Worm (Caenorhabditis elegans) whole organism, L2 larva: ENCODE results near the gene R01E6.2.

Source experiments
- C34F6.9 ChIP-seq: fragments of 150-350 bp; optimal IDR thresholded peaks from 2 replicates; lab custom pipeline; 2014; ENCODE audit warnings: missing biosample characterization, missing genetic modification characterization
- F13H6.1 ChIP-seq: sonication (generic microtip); optimal IDR thresholded peaks from 2 replicates; lab custom pipeline; 2016; ENCODE audit warnings: missing genetic modification characterization, missing compliant biosample characterization
- Y55F3AM.14 ChIP-seq: fragments of 200-800 bp; sonication (Bioruptor generic); optimal IDR thresholded peaks from 2 replicates; lab custom pipeline; 2018; ENCODE audit warnings: mild to moderate bottlenecking, missing genetic modification characterization, missing compliant biosample characterization
- aly-2 ChIP-seq: fragments of 150-350 bp; optimal IDR thresholded peaks from 2 replicates; lab custom pipeline; 2014; ENCODE audit warnings: missing biosample characterization, missing genetic modification characterization
- ama-1 ChIP-seq: fragments of 150-350 bp; optimal IDR thresholded peaks from 2 replicates; lab custom pipeline; 2018; ENCODE audit warnings: inconsistent platforms
- blmp-1 ChIP-seq: sonication (generic microtip); optimal IDR thresholded peaks from 2 replicates; lab custom pipeline; 2017; ENCODE audit warnings: missing genetic modification characterization, mild to moderate bottlenecking, missing compliant biosample characterization, antibody characterized with exemption, moderate library complexity; ENCODE audit not compliant: insufficient read depth
- ceh-16 ChIP-seq: fragments of 150-350 bp; optimal IDR thresholded peaks from 2 replicates; lab custom pipeline; 2014; ENCODE audit warnings: missing biosample characterization, missing genetic modification characterization
- crh-2 ChIP-seq: sonication (generic microtip); optimal IDR thresholded peaks from 2 replicates; lab custom pipeline; 2017; ENCODE audit warnings: missing biosample characterization, missing genetic modification characterization
- elt-1 ChIP-seq: fragments of 150-350 bp; optimal IDR thresholded peaks from 2 replicates; lab custom pipeline; 2014; ENCODE audit warnings: missing biosample characterization, missing genetic modification characterization
- fos-1 ChIP-seq: fragments of 150-350 bp; optimal IDR thresholded peaks from 2 replicates; lab custom pipeline; 2014; ENCODE audit warnings: missing biosample characterization, missing genetic modification characterization
- gmeb-1 ChIP-seq: fragments of 150-350 bp; optimal IDR thresholded peaks from 2 replicates; lab custom pipeline; 2014; ENCODE audit warnings: missing biosample characterization, missing genetic modification characterization
- lin-13 ChIP-seq: fragments of 150-350 bp; optimal IDR thresholded peaks from 2 replicates; lab custom pipeline; 2014; ENCODE audit warnings: missing biosample characterization, missing genetic modification reagents, missing genetic modification characterization
- lsy-2 ChIP-seq, 2 experiments: fragments of 150-350 bp in 1 of 2; sonication (generic microtip) in 1 of 2; optimal IDR thresholded peaks; 2 replicates each; lab custom pipeline; 2014 to 2017; ENCODE audit warnings: missing biosample characterization in 2 of 2, missing genetic modification characterization in 2 of 2
- mab-5 ChIP-seq: fragments of 150-350 bp; optimal IDR thresholded peaks from 2 replicates; lab custom pipeline; 2014; ENCODE audit warnings: missing biosample characterization, missing genetic modification characterization
- mbf-1 ChIP-seq: sonication (generic microtip); optimal IDR thresholded peaks from 2 replicates; lab custom pipeline; 2017; ENCODE audit warnings: missing biosample characterization, missing genetic modification characterization
- mdl-1 ChIP-seq, 2 experiments: fragments of 150-350 bp in 1 of 2; sonication (generic microtip) in 1 of 2; optimal IDR thresholded peaks; 2 replicates each; lab custom pipeline; 2017; ENCODE audit warnings: missing biosample characterization in 2 of 2, missing genetic modification characterization in 2 of 2
- nhr-129 ChIP-seq: fragments of 150-350 bp; optimal IDR thresholded peaks from 2 replicates; lab custom pipeline; 2014; ENCODE audit warnings: missing biosample characterization, missing genetic modification characterization
- nhr-21 ChIP-seq: fragments of 150-350 bp; optimal IDR thresholded peaks from 2 replicates; lab custom pipeline; 2014; ENCODE audit warnings: missing biosample characterization, missing genetic modification characterization
- nhr-23 ChIP-seq: fragments of 150-350 bp; optimal IDR thresholded peaks from 2 replicates; lab custom pipeline; 2014; ENCODE audit warnings: missing biosample characterization, missing genetic modification reagents, missing genetic modification characterization
- nhr-237 ChIP-seq: fragments of 150-350 bp; optimal IDR thresholded peaks from 2 replicates; lab custom pipeline; 2014; ENCODE audit warnings: missing biosample characterization, missing genetic modification characterization
- nhr-25 ChIP-seq: fragments of 150-350 bp; sonication (generic microtip); optimal IDR thresholded peaks from 3 replicates; lab custom pipeline; 2014; ENCODE audit warnings: missing biosample characterization, missing genetic modification characterization
- nhr-6 ChIP-seq: fragments of 150-350 bp; optimal IDR thresholded peaks from 2 replicates; lab custom pipeline; 2014; ENCODE audit warnings: missing biosample characterization, missing genetic modification characterization
- nhr-77 ChIP-seq: fragments of 150-350 bp; optimal IDR thresholded peaks from 2 replicates; lab custom pipeline; 2014; ENCODE audit warnings: missing biosample characterization, missing genetic modification characterization
- peb-1 ChIP-seq: fragments of 150-350 bp; optimal IDR thresholded peaks from 2 replicates; lab custom pipeline; 2014; ENCODE audit warnings: missing biosample characterization, missing genetic modification characterization
- skn-1 ChIP-seq: sonication (generic microtip); optimal IDR thresholded peaks from 2 replicates; lab custom pipeline; 2017; ENCODE audit warnings: missing biosample characterization, missing genetic modification characterization
- sma-3 ChIP-seq: sonication (generic microtip); optimal IDR thresholded peaks from 2 replicates; lab custom pipeline; 2016; ENCODE audit warnings: missing genetic modification reagents, missing genetic modification characterization, missing compliant biosample characterization
- sma-9 ChIP-seq, 2 experiments: fragments of 150-350 bp in 1 of 2; sonication (generic microtip) in 1 of 2; optimal IDR thresholded peaks; 2 replicates each; lab custom pipeline; 2014 to 2016; ENCODE audit warnings: missing genetic modification characterization in 2 of 2, mild to moderate bottlenecking in 1 of 2, missing biosample characterization in 1 of 2, missing compliant biosample characterization in 1 of 2, missing genetic modification reagents in 1 of 2, moderate library complexity in 1 of 2
- snpc-4 ChIP-seq: fragments of 150-350 bp; optimal IDR thresholded peaks from 2 replicates; lab custom pipeline; 2014; ENCODE audit warnings: missing biosample characterization, missing genetic modification characterization
- unc-39 ChIP-seq: fragments of 150-350 bp; optimal IDR thresholded peaks from 2 replicates; lab custom pipeline; 2014; ENCODE audit warnings: missing biosample characterization, missing genetic modification characterization
- unc-55 ChIP-seq: fragments of 150-350 bp; sonication (generic microtip); optimal IDR thresholded peaks from 3 replicates; lab custom pipeline; 2014; ENCODE audit warnings: missing biosample characterization, missing genetic modification reagents, missing genetic modification characterization
- unc-62 ChIP-seq: fragments of 150-350 bp; optimal IDR thresholded peaks from 2 replicates; lab custom pipeline; 2014; ENCODE audit warnings: missing biosample characterization, missing genetic modification reagents, missing genetic modification characterization
- ztf-1 ChIP-seq: fragments of 200-800 bp; sonication (Bioruptor generic); conservative IDR thresholded peaks from 2 replicates; pipeline ENCODE4 v1.3.6; 2022; ENCODE audit warnings: missing genetic modification characterization, missing compliant biosample characterization
- ztf-4 ChIP-seq: fragments of 150-350 bp; optimal IDR thresholded peaks from 2 replicates; lab custom pipeline; 2014; ENCODE audit warnings: missing biosample characterization, missing genetic modification characterization

Gene R01E6.2

DNA sequence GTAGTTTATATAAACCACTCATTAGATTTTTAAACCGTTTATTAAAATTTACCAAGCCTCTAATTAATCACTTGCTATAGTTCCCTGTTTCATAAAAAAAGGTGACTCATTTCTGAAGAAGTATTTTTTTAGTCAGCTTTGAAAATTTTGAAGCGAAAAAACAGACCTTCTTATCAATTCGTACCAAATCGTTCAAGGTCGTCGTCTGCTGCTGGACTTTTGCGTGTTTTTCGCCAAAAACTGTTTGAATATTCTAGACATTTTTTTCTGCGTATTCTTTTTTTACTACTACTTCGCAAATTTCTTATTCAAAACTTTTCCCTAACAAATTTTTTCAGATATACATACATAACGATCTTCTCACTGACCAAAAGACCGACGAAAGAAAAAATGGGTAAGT is 24.1 kb downstream of the R01E6.2 start, which contains the start of gene cah-4:
Gene cah-4, plus strand, starts transcription at position 339 of the 400 bp plus-strand sequence.
- TF ChIP-seq ama-1 (lab: Kevin White, UChicago) (peak; percentile 82), nhr-25 (tag; lab: Kevin White, UChicago) (no peak), aly-2 (no peak)

ce11 chrX:13541335-13541734 is 25.0 kb downstream of the R01E6.2 start:
- TF ChIP-seq sma-9 (GFP tag; optimal IDR thresholded peaks at IDR 0.05; lab: Kevin White, UChicago) (peak; percentile 87), sma-9 (tag; optimal IDR thresholded peaks at IDR 0.05; lab: Kevin White, UChicago) (no peak), fos-1 (tag; lab: Kevin White, UChicago) (peak; percentile 30), nhr-21 (peak; percentile 77), blmp-1 (tag; lab: Kevin White, UChicago) (peak; percentile 19), mbf-1 (tag; lab: Kevin White, UChicago) (no peak), ztf-1 (no peak), ama-1 (lab: Kevin White, UChicago) (peak; percentile 96), mab-5 (no peak), nhr-237 (tag; lab: Kevin White, UChicago) (no peak), nhr-25 (tag; lab: Kevin White, UChicago) (peak; percentile 32), sma-3 (GFP tag; lab: Kevin White, UChicago) (peak; percentile 29)

- TF ChIP-seq nhr-25 (tag; lab: Kevin White, UChicago) (peak; percentile 90), gmeb-1 (tag; lab: Kevin White, UChicago) (peak; percentile 37), nhr-6 (peak; percentile 71), ztf-4 (tag; lab: Kevin White, UChicago) (peak; percentile 10), blmp-1 (tag; lab: Kevin White, UChicago) (peak; percentile 76), nhr-23 (tag; lab: Kevin White, UChicago) (no peak), sma-9 (GFP tag; optimal IDR thresholded peaks at IDR 0.05; lab: Kevin White, UChicago) (peak; percentile 97), sma-9 (tag; optimal IDR thresholded peaks at IDR 0.05; lab: Kevin White, UChicago) (no peak), lin-13 (peak; percentile 15), peb-1 (tag; lab: Kevin White, UChicago) (no peak), sma-3 (GFP tag; lab: Kevin White, UChicago) (peak; percentile 69), C34F6.9 (tag; lab: Kevin White, UChicago) (no peak), nhr-21 (peak; percentile 72), unc-39 (tag; lab: Kevin White, UChicago) (no peak), crh-2 (tag; lab: Kevin White, UChicago) (peak; percentile 79), F13H6.1 (tag; lab: Kevin White, UChicago) (peak; percentile 30), nhr-77 (tag; lab: Kevin White, UChicago) (no peak), mdl-1 (tag; optimal IDR thresholded peaks at IDR 0.05; lab: Kevin White, UChicago) (peak; percentile 20 to 49), snpc-4 (tag; lab: Kevin White, UChicago) (no peak), fos-1 (tag; lab: Kevin White, UChicago) (peak; percentile 22), nhr-129 (tag; lab: Kevin White, UChicago) (peak; percentile 54), ceh-16 (tag; lab: Kevin White, UChicago) (peak; percentile 28), elt-1 (tag; lab: Kevin White, UChicago) (peak; percentile 19), lsy-2 (tag; optimal IDR thresholded peaks at IDR 0.05; lab: Kevin White, UChicago) (peak in 1 of 2 experiments; percentile 23), Y55F3AM.14 (no peak)
- TF ChIP-seq, all 48 proteins: peak for 17
Measured at ce11 chrX:13539701-13540100, 26.6 kb downstream of the R01E6.2 start.

DNA sequence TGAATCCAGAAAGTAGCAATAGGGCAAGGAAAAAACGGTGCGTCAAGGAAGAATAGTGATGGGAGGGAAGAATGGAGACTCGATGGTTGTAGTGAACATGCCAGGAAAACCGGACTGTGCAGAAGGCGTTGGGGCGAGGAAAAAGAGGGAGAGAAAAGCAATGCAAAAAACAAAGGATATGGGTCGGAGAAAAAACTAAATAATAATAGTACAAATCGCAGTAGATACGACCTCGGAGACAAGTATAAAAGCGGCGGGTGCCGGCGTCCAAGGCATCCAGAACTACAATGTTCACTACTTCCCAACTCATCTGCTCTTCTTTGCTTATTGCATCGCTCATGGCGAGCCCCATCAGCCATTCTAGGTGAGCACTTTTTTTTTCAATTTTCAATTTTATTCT is 29.6 kb downstream of the R01E6.2 start, which contains the start of gene R01E6.5:
Gene R01E6.5, plus strand, starts transcription at position 301 of the 400 bp plus-strand sequence.
- TF ChIP-seq nhr-23 (tag; lab: Kevin White, UChicago), result no peak
- TF ChIP-seq gmeb-1 (tag; lab: Kevin White, UChicago), result no peak
- TF ChIP-seq mab-5, result no peak
- no peak for TF ChIP-seq ztf-1
- no peak for TF ChIP-seq skn-1 (tag; lab: Kevin White, UChicago)
- TF ChIP-seq elt-1 (tag; lab: Kevin White, UChicago), result no peak
- TF ChIP-seq unc-55, result no peak
- TF ChIP-seq unc-62 (GFP tag; lab: Kevin White, UChicago), result no peak
